Fruit fly (Drosophila melanogaster): Measurements from ENCODE around the gene Saf6.

Saf6 gene

dm6 chr2L:850727-851257, 35.0 kb upstream of the Saf6 start, which contains the start of gene drongo (continued):
- no peak for TF ChIP-seq Dfd (GFP tag; optimal IDR thresholded peaks at IDR 0.05)
- no peak for TF ChIP-seq Ets65A (GFP tag)
- TF ChIP-seq GATAe (GFP tag; conservative IDR thresholded peaks at IDR 0.05), result no peak
- no peak for TF ChIP-seq NK7.1 (GFP tag; optimal IDR thresholded peaks at IDR 0.05)
- no peak for TF ChIP-seq CG6813 (GFP tag; optimal IDR thresholded peaks at IDR 0.05)
- no peak for TF ChIP-seq CG14965 (GFP tag; optimal IDR thresholded peaks at IDR 0.05; ENCODE audit: borderline replicate concordance)
- TF ChIP-seq Gsc (GFP tag; IDR thresholded peaks at IDR 0.05), result no peak
- TF ChIP-seq Awh (GFP tag; IDR thresholded peaks at IDR 0.05), result no peak
- TF ChIP-seq twi (tag; optimal IDR thresholded peaks at IDR 0.05), result no peak
- TF ChIP-seq CG10462 (GFP tag; optimal IDR thresholded peaks at IDR 0.05), result no peak
- no peak for TF ChIP-seq Dip2 (GFP tag; IDR thresholded peaks at IDR 0.05)
- TF ChIP-seq tx (GFP tag; optimal IDR thresholded peaks at IDR 0.05), result no peak
- no peak for TF ChIP-seq CG13123 (GFP tag; optimal IDR thresholded peaks at IDR 0.05)
- TF ChIP-seq CG2120 (GFP tag; optimal IDR thresholded peaks at IDR 0.05), result peak; percentile 50
- no peak for TF ChIP-seq slou (GFP tag; optimal IDR thresholded peaks at IDR 0.05)
- TF ChIP-seq Med (GFP tag), result peak; percentile 90
- no peak for TF ChIP-seq eyg (GFP tag; optimal IDR thresholded peaks at IDR 0.05)
- TF ChIP-seq emc (GFP tag; optimal IDR thresholded peaks at IDR 0.05), result no peak
- TF ChIP-seq CG17612 (GFP tag; IDR thresholded peaks at IDR 0.05), result no peak
- peak; percentile 47; the same call in 1 of the 2 replicates for TF ChIP-seq NFAT (GFP tag; IDR thresholded peaks at IDR 0.05)
- TF ChIP-seq Myb (GFP tag; optimal IDR thresholded peaks at IDR 0.05), result peak; percentile 84
- no peak; the same call in 1 of the 2 replicates for TF ChIP-seq CG31441 (GFP tag; IDR thresholded peaks at IDR 0.05)
- no peak for TF ChIP-seq CG1233 (GFP tag; optimal IDR thresholded peaks at IDR 0.05)
- peak; percentile 76 for TF ChIP-seq CG10543 (GFP tag; optimal IDR thresholded peaks at IDR 0.05)
- TF ChIP-seq CG15479 (GFP tag; optimal IDR thresholded peaks at IDR 0.05), result peak; percentile 94
- no peak for TF ChIP-seq CG8359 (GFP tag; optimal IDR thresholded peaks at IDR 0.05; ENCODE audit: borderline replicate concordance)
- no peak for TF ChIP-seq Optix (GFP tag; IDR thresholded peaks at IDR 0.05)
- TF ChIP-seq pb (GFP tag; optimal IDR thresholded peaks at IDR 0.05), result peak; percentile 29
- peak; percentile 11 for TF ChIP-seq CG7839 (tag; optimal IDR thresholded peaks at IDR 0.05)
- no peak for TF ChIP-seq seq (GFP tag; IDR thresholded peaks at IDR 0.05)
- no peak; the same call in 1 of the 2 replicates for TF ChIP-seq CG6272 (GFP tag; IDR thresholded peaks at IDR 0.05)
- TF ChIP-seq ind (GFP tag; optimal IDR thresholded peaks at IDR 0.05), result no peak
- TF ChIP-seq Blimp-1 (GFP tag; optimal IDR thresholded peaks at IDR 0.05), result no peak
- TF ChIP-seq Oli (tag; optimal IDR thresholded peaks at IDR 0.05), result no peak
- peak; percentile 11; the same call in 1 of the 2 replicates for TF ChIP-seq inv (GFP tag; IDR thresholded peaks at IDR 0.05; ENCODE audit: partially characterized antibody)
- TF ChIP-seq Lim3 (GFP tag; IDR thresholded peaks at IDR 0.05), result no peak
- TF ChIP-seq klu (GFP tag; IDR thresholded peaks at IDR 0.05), result no peak
- TF ChIP-seq CG17912 (GFP tag; optimal IDR thresholded peaks at IDR 0.05), result peak; percentile 70
- TF ChIP-seq chn (GFP tag; optimal IDR thresholded peaks at IDR 0.05), result no peak
- no peak for TF ChIP-seq Doc2 (GFP tag; IDR thresholded peaks at IDR 0.05)
- no peak for TF ChIP-seq Ada2b (GFP tag; IDR thresholded peaks at IDR 0.05)
- TF ChIP-seq Antp (GFP tag; optimal IDR thresholded peaks at IDR 0.05), result peak; percentile 13
- no peak for TF ChIP-seq wor (GFP tag; IDR thresholded peaks at IDR 0.05)
- no peak for TF ChIP-seq CG11723 (GFP tag; optimal IDR thresholded peaks at IDR 0.05)
- TF ChIP-seq lbe (GFP tag; optimal IDR thresholded peaks at IDR 0.05), result no peak
- TF ChIP-seq Doc3 (GFP tag; IDR thresholded peaks at IDR 0.05; ENCODE audit: partially characterized antibody), result no peak
- TF ChIP-seq CG30403 (GFP tag; optimal IDR thresholded peaks at IDR 0.05), result peak; percentile 16
- TF ChIP-seq dmrt11E (tag; optimal IDR thresholded peaks at IDR 0.05), result no peak
- peak; percentile 32; the same call in 1 of the 2 replicates for TF ChIP-seq CG17328 (GFP tag; IDR thresholded peaks at IDR 0.05)
- TF ChIP-seq bowl (GFP tag; IDR thresholded peaks at IDR 0.05), result no peak
- peak; percentile 18 for TF ChIP-seq CG3163 (GFP tag; optimal IDR thresholded peaks at IDR 0.05)
- TF ChIP-seq CG11398 (GFP tag; optimal IDR thresholded peaks at IDR 0.05), result peak; percentile 12
